Worm (Caenorhabditis elegans): ENCODE data around the gene T06E6.1.

DNA sequence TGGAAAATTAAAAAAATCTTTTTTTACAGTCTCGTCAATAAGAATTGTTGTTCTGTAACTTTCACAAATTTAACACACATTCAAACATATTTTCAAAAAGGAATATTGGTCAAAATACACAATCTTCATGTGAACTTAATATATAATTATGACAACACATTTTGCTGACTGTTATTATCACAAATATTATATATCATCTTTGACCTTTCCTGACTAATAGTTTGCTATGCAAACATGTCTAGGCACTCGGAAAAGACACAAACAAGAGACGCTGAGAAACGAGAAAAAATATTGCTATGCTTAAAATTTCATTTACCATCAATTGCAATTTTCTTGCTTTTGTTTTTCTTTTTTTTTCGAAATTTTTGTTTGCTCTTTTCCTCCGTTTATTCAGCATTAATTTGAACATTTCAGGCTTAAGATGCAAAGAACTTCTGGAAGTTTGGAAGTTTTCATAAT, 7.1 kb upstream of the T06E6.1 start, which contains the start of gene fbxa-135:
- TF ChIP-seq elt-1 (tag; optimal IDR thresholded peaks at IDR 0.05; ENCODE audit: borderline replicate concordance, insufficient read depth) (no peak), unc-62 (GFP tag; optimal IDR thresholded peaks at IDR 0.05) (no peak), elt-3 (tag; optimal IDR thresholded peaks at IDR 0.05) (no peak), cnd-1 (tag; optimal IDR thresholded peaks at IDR 0.05) (no peak)

All from whole organism, mixed stage, embryonic.